Fruit fly (Drosophila melanogaster): ENCODE measurements around the gene TTLL1B.

Gene TTLL1B

DNA sequence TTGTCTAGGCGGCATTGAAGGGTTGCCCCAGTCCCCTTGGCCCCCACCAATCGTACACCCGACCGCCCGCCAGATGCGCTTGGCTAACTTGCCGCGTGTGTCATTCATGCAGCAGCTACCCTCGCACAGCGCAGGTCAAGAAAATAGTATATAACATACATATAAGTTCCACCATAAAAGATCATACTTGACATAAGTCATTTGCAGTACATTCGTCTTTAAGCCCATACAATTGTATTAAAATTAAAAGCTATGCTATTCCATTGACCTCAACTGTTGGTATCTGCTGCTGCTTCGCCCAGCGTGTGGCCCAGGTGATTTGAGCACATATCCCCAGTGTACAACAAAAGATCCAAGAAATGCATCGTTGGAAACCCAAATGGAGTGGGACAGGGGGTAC lies 36.8 kb upstream of the TTLL1B start (continued):
- TF ChIP-seq zen2 (GFP tag; IDR thresholded peaks at IDR 0.05; ENCODE audit: partially characterized antibody) (no peak), CG3995 (GFP tag; optimal IDR thresholded peaks at IDR 0.05) (no peak), Doc2 (GFP tag; IDR thresholded peaks at IDR 0.05) (no peak), CG7357 (GFP tag; IDR thresholded peaks at IDR 0.05) (peak; percentile 72; the same call in 2 of the 3 replicates), Ravus (GFP tag; IDR thresholded peaks at IDR 0.05) (no peak), zf30C (GFP tag; optimal IDR thresholded peaks at IDR 0.05) (no peak), Dip2 (GFP tag; IDR thresholded peaks at IDR 0.05) (no peak), Bdp1 (GFP tag; optimal IDR thresholded peaks at IDR 0.05) (peak; percentile 47), oc (tag; optimal IDR thresholded peaks at IDR 0.05) (peak; percentile 74), CG1602 (GFP tag; optimal IDR thresholded peaks at IDR 0.05) (peak; percentile 64), sisA (GFP tag; IDR thresholded peaks at IDR 0.05) (peak; percentile 88), CG7271 (tag; optimal IDR thresholded peaks at IDR 0.05) (no peak), Sin3A (optimal IDR thresholded peaks at IDR 0.05) (no peak), Scr (GFP tag; IDR thresholded peaks at IDR 0.05; ENCODE audit: partially characterized antibody) (no peak), D (optimal IDR thresholded peaks at IDR 0.05) (no peak), D (GFP tag; optimal IDR thresholded peaks at IDR 0.05) (peak; percentile 82), danr (GFP tag; IDR thresholded peaks at IDR 0.05) (peak; percentile 64), maf-S (GFP tag; optimal IDR thresholded peaks at IDR 0.05) (no peak), CG30403 (GFP tag; optimal IDR thresholded peaks at IDR 0.05) (peak; percentile 62), CG16779 (GFP tag; IDR thresholded peaks at IDR 0.05) (peak; percentile 59; the same call in 1 of the 2 replicates), Xrp1 (GFP tag; IDR thresholded peaks at IDR 0.05) (peak; percentile 89), CG31441 (GFP tag; IDR thresholded peaks at IDR 0.05) (peak; percentile 81), CG10147 (GFP tag; optimal IDR thresholded peaks at IDR 0.05) (no peak), exex (tag; optimal IDR thresholded peaks at IDR 0.05) (no peak), CG13424 (tag; optimal IDR thresholded peaks at IDR 0.05) (peak; percentile 45), nom (GFP tag; optimal IDR thresholded peaks at IDR 0.05) (peak; percentile 49), CG3065 (GFP tag; optimal IDR thresholded peaks at IDR 0.05) (peak; percentile 7), wor (GFP tag; IDR thresholded peaks at IDR 0.05) (peak; percentile 60), cad (GFP tag; optimal IDR thresholded peaks at IDR 0.05) (no peak), Hr78 (GFP tag; optimal IDR thresholded peaks at IDR 0.05) (peak in 1 of 2 experiments; percentile 48), CG11504 (tag; optimal IDR thresholded peaks at IDR 0.05) (peak; percentile 77), Aef1 (GFP tag; IDR thresholded peaks at IDR 0.05) (peak; percentile 59; the same call in 2 of the 3 replicates), chinmo (GFP tag; IDR thresholded peaks at IDR 0.05; ENCODE audit: partially characterized antibody) (no peak), CG7839 (tag; optimal IDR thresholded peaks at IDR 0.05) (peak; percentile 71), pan (optimal IDR thresholded peaks at IDR 0.05) (no peak), pan (GFP tag; optimal IDR thresholded peaks at IDR 0.05 in 1 of 2, IDR thresholded peaks at IDR 0.05 in 1 of 2) (peak in 1 of 2 experiments; percentile 85), Hr39 (optimal IDR thresholded peaks at IDR 0.05) (no peak), H2.0 (GFP tag; IDR thresholded peaks at IDR 0.05) (peak; percentile 59), HmgZ (tag; optimal IDR thresholded peaks at IDR 0.05) (no peak), Spps (tag; optimal IDR thresholded peaks at IDR 0.05) (peak; percentile 59), GATAe (GFP tag; conservative IDR thresholded peaks at IDR 0.05) (no peak), Asciz (GFP tag; optimal IDR thresholded peaks at IDR 0.05) (peak; percentile 68), CG5180 (GFP tag; optimal IDR thresholded peaks at IDR 0.05) (no peak), tin (GFP tag; optimal IDR thresholded peaks at IDR 0.05) (peak; percentile 70), NC2α (GFP tag; optimal IDR thresholded peaks at IDR 0.05) (peak; percentile 45), gfzf (GFP tag; optimal IDR thresholded peaks at IDR 0.05) (no peak), Oli (tag; optimal IDR thresholded peaks at IDR 0.05) (peak; percentile 72), CG4360 (GFP tag; IDR thresholded peaks at IDR 0.05) (no peak), CG12769 (tag; optimal IDR thresholded peaks at IDR 0.05) (peak; percentile 61), Dad (GFP tag; optimal IDR thresholded peaks at IDR 0.05) (peak; percentile 45), sens-2 (GFP tag; IDR thresholded peaks at IDR 0.05) (peak; percentile 82), CG1233 (GFP tag; optimal IDR thresholded peaks at IDR 0.05) (peak; percentile 38)

Measured in whole organism, embryonic.